Worm (Caenorhabditis elegans): ENCODE data around the gene sdz-16.

DNA sequence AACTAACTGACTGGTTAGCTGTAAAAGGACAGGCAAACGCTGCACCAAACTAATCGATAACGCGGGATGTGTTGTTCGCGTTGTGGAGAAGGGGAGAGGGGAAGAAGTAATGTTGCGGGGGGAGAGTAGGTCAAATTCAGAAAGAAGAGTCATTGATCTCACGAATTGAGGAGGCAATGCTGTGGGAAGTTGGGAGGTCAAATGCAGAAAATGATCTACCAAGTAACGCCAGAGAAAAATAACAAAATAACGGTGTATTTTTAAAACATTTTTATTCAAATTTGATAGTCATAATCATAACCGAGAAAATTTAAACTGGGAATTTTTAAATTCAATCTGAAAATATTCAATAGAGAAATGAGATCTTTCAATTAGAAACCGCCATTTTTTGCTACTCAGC, 22.3 kb upstream of the sdz-16 start, which contains the start of gene lsy-27:
- TF ChIP-seq pqm-1 (tag; optimal IDR thresholded peaks at IDR 0.05) = no peak
- TF ChIP-seq pha-2 (tag; optimal IDR thresholded peaks at IDR 0.05) = no peak
- no peak for TF ChIP-seq hlh-15 (tag; optimal IDR thresholded peaks at IDR 0.05)
- TF ChIP-seq Y22D7AL.16 (tag; optimal IDR thresholded peaks at IDR 0.05) = no peak
- no peak for TF ChIP-seq ceh-9 (tag; optimal IDR thresholded peaks at IDR 0.05)
- no peak for TF ChIP-seq hlh-30 (tag; optimal IDR thresholded peaks at IDR 0.05; ENCODE audit: insufficient read depth)
- no peak for TF ChIP-seq ceh-6 (GFP tag; optimal IDR thresholded peaks at IDR 0.05)
